Worm (Caenorhabditis elegans) whole organism, L2 larva: ENCODE data around the gene F18A12.7.
"Not testable (repeated sequence)": the region's sequence is repeated elsewhere in the genome, so short reads cannot be mapped to it uniquely, and the experiment has no call there.

ENCODE experiments used
- C34F6.9 ChIP-seq: fragments of 150-350 bp; optimal IDR thresholded peaks from 2 replicates; lab custom pipeline; 2014; ENCODE audit warnings: missing biosample characterization, missing genetic modification characterization
- F13H6.1 ChIP-seq: sonication (generic microtip); optimal IDR thresholded peaks from 2 replicates; lab custom pipeline; 2016; ENCODE audit warnings: missing genetic modification characterization, missing compliant biosample characterization
- R02D3.7 ChIP-seq: fragments of 150-350 bp; optimal IDR thresholded peaks from 2 replicates; lab custom pipeline; 2014; ENCODE audit warnings: missing biosample characterization, missing genetic modification characterization
- Y55F3AM.14 ChIP-seq: fragments of 200-800 bp; sonication (Bioruptor generic); optimal IDR thresholded peaks from 2 replicates; lab custom pipeline; 2018; ENCODE audit warnings: mild to moderate bottlenecking, missing genetic modification characterization, missing compliant biosample characterization
- alr-1 ChIP-seq: fragments of 150-350 bp; optimal IDR thresholded peaks from 2 replicates; lab custom pipeline; 2014; ENCODE audit warnings: missing biosample characterization, missing genetic modification characterization
- aly-2 ChIP-seq: fragments of 150-350 bp; optimal IDR thresholded peaks from 2 replicates; lab custom pipeline; 2014; ENCODE audit warnings: missing biosample characterization, missing genetic modification characterization
- ama-1 ChIP-seq: fragments of 150-350 bp; optimal IDR thresholded peaks from 2 replicates; lab custom pipeline; 2018; ENCODE audit warnings: inconsistent platforms
- blmp-1 ChIP-seq: sonication (generic microtip); optimal IDR thresholded peaks from 2 replicates; lab custom pipeline; 2017; ENCODE audit warnings: missing genetic modification characterization, mild to moderate bottlenecking, missing compliant biosample characterization, antibody characterized with exemption, moderate library complexity; ENCODE audit not compliant: insufficient read depth
- ceh-82 ChIP-seq: fragments of 150-350 bp; optimal IDR thresholded peaks from 2 replicates; lab custom pipeline; 2014; ENCODE audit warnings: missing biosample characterization, missing genetic modification characterization
- crh-2 ChIP-seq: sonication (generic microtip); optimal IDR thresholded peaks from 2 replicates; lab custom pipeline; 2017; ENCODE audit warnings: missing biosample characterization, missing genetic modification characterization
- dmd-4 ChIP-seq: sonication (generic microtip); optimal IDR thresholded peaks from 2 replicates; lab custom pipeline; 2017; ENCODE audit warnings: missing biosample characterization, missing genetic modification characterization
- egl-27 ChIP-seq: sonication (generic microtip); optimal IDR thresholded peaks from 3 replicates; lab custom pipeline; 2017; ENCODE audit warnings: missing biosample characterization, missing genetic modification reagents, missing genetic modification characterization
- elt-3 ChIP-seq: sonication (generic microtip); optimal IDR thresholded peaks from 2 replicates; lab custom pipeline; 2017; ENCODE audit warnings: missing biosample characterization, missing genetic modification characterization
- fos-1 ChIP-seq: fragments of 150-350 bp; optimal IDR thresholded peaks from 2 replicates; lab custom pipeline; 2014; ENCODE audit warnings: missing biosample characterization, missing genetic modification characterization
- lin-13 ChIP-seq: fragments of 150-350 bp; optimal IDR thresholded peaks from 2 replicates; lab custom pipeline; 2014; ENCODE audit warnings: missing biosample characterization, missing genetic modification reagents, missing genetic modification characterization
- lsy-2 ChIP-seq, 2 experiments: fragments of 150-350 bp in 1 of 2; sonication (generic microtip) in 1 of 2; optimal IDR thresholded peaks; 2 replicates each; lab custom pipeline; 2014 to 2017; ENCODE audit warnings: missing biosample characterization in 2 of 2, missing genetic modification characterization in 2 of 2
- mab-5 ChIP-seq: fragments of 150-350 bp; optimal IDR thresholded peaks from 2 replicates; lab custom pipeline; 2014; ENCODE audit warnings: missing biosample characterization, missing genetic modification characterization
- mbf-1 ChIP-seq: sonication (generic microtip); optimal IDR thresholded peaks from 2 replicates; lab custom pipeline; 2017; ENCODE audit warnings: missing biosample characterization, missing genetic modification characterization
- nhr-11 ChIP-seq: fragments of 150-350 bp; optimal IDR thresholded peaks from 2 replicates; lab custom pipeline; 2014; ENCODE audit warnings: missing biosample characterization, missing genetic modification characterization
- nhr-129 ChIP-seq: fragments of 150-350 bp; optimal IDR thresholded peaks from 2 replicates; lab custom pipeline; 2014; ENCODE audit warnings: missing biosample characterization, missing genetic modification characterization
- nhr-23 ChIP-seq: fragments of 150-350 bp; optimal IDR thresholded peaks from 2 replicates; lab custom pipeline; 2014; ENCODE audit warnings: missing biosample characterization, missing genetic modification reagents, missing genetic modification characterization
- nhr-237 ChIP-seq: fragments of 150-350 bp; optimal IDR thresholded peaks from 2 replicates; lab custom pipeline; 2014; ENCODE audit warnings: missing biosample characterization, missing genetic modification characterization
- nhr-6 ChIP-seq: fragments of 150-350 bp; optimal IDR thresholded peaks from 2 replicates; lab custom pipeline; 2014; ENCODE audit warnings: missing biosample characterization, missing genetic modification characterization
- peb-1 ChIP-seq: fragments of 150-350 bp; optimal IDR thresholded peaks from 2 replicates; lab custom pipeline; 2014; ENCODE audit warnings: missing biosample characterization, missing genetic modification characterization
- sem-4 ChIP-seq: fragments of 150-350 bp; optimal IDR thresholded peaks from 2 replicates; lab custom pipeline; 2014; ENCODE audit warnings: missing biosample characterization, missing genetic modification reagents, missing genetic modification characterization
- skn-1 ChIP-seq: sonication (generic microtip); optimal IDR thresholded peaks from 2 replicates; lab custom pipeline; 2017; ENCODE audit warnings: missing biosample characterization, missing genetic modification characterization
- sma-3 ChIP-seq: sonication (generic microtip); optimal IDR thresholded peaks from 2 replicates; lab custom pipeline; 2016; ENCODE audit warnings: missing genetic modification reagents, missing genetic modification characterization, missing compliant biosample characterization
- snpc-4 ChIP-seq: fragments of 150-350 bp; optimal IDR thresholded peaks from 2 replicates; lab custom pipeline; 2014; ENCODE audit warnings: missing biosample characterization, missing genetic modification characterization
- unc-39 ChIP-seq: fragments of 150-350 bp; optimal IDR thresholded peaks from 2 replicates; lab custom pipeline; 2014; ENCODE audit warnings: missing biosample characterization, missing genetic modification characterization
- unc-55 ChIP-seq: fragments of 150-350 bp; sonication (generic microtip); optimal IDR thresholded peaks from 3 replicates; lab custom pipeline; 2014; ENCODE audit warnings: missing biosample characterization, missing genetic modification reagents, missing genetic modification characterization
- unc-62 ChIP-seq: fragments of 150-350 bp; optimal IDR thresholded peaks from 2 replicates; lab custom pipeline; 2014; ENCODE audit warnings: missing biosample characterization, missing genetic modification reagents, missing genetic modification characterization
- zag-1 ChIP-seq: fragments of 150-350 bp; optimal IDR thresholded peaks from 2 replicates; lab custom pipeline; 2014; ENCODE audit warnings: missing biosample characterization, missing genetic modification characterization
- ztf-1 ChIP-seq: fragments of 200-800 bp; sonication (Bioruptor generic); conservative IDR thresholded peaks from 2 replicates; pipeline ENCODE4 v1.3.6; 2022; ENCODE audit warnings: missing genetic modification characterization, missing compliant biosample characterization
- ztf-11 ChIP-seq: sonication (generic microtip); optimal IDR thresholded peaks from 2 replicates; lab custom pipeline; 2017; ENCODE audit warnings: missing biosample characterization, missing genetic modification characterization
- ztf-4 ChIP-seq: fragments of 150-350 bp; optimal IDR thresholded peaks from 2 replicates; lab custom pipeline; 2014; ENCODE audit warnings: missing biosample characterization, missing genetic modification characterization

F18A12.7 gene

DNA sequence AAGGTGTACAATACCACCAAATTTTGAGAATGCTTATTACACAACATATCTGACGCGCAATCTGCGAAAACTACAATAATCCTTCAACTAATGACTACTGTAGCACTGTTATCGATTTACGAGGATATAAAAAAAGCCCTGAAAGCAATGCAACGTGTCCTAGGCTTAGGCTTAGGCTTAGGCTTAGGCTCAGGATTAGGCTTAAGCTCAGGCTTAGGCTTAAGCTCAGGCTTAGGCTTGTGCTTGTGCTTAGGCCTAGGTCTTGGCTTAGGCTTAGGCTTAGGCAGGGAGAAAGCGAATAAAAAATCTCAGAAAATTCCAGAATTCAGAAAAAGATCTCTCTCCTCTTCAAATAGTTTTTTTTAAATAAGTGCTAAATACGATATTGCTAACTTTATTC, 44.9 kb upstream of the F18A12.7 start:
- TF ChIP-seq ama-1 = no peak
- TF ChIP-seq dmd-4 (tag; lab: Kevin White, UChicago) = no peak
- TF ChIP-seq zag-1 = no peak
- no peak for TF ChIP-seq skn-1 (tag; lab: Kevin White, UChicago)
- no peak for TF ChIP-seq sem-4 (tag; lab: Kevin White, UChicago)

DNA sequence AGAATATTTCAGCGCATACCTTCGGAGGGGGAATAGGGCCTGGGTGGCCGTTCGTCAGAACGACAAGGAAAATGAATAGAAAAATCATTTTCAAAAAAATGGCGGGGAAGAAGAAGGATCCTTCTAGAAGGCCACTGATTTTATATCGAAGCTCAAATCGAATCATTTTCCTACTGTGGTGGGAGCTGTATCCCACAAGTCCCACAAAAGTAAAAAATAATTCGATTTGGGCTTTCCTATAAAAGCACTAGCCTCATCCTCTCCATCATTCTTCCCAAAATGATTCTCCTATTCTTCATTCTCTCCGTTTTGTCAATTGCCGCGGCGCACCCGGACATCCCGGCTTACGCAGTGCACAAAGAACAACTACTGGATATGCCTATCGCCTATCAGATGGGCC, 43.9 kb upstream of the F18A12.7 start, which contains the start of the genes C16C8.26 and C16C8.19:
Gene C16C8.26, minus strand, starts transcription at position 101 of the 400 bp plus-strand sequence.
Gene C16C8.19, plus strand, starts transcription at position 279 of the 400 bp plus-strand sequence.
- TF ChIP-seq nhr-6 (tag; lab: Kevin White, UChicago) (no peak), skn-1 (tag; lab: Kevin White, UChicago) (no peak), nhr-23 (tag; lab: Kevin White, UChicago) (no peak), elt-3 (tag; lab: Kevin White, UChicago) (no peak), unc-39 (no peak), alr-1 (no peak), lin-13 (no peak), egl-27 (no peak), ceh-82 (tag; lab: Kevin White, UChicago) (no peak), unc-55 (GFP tag; lab: Kevin White, UChicago) (no peak), nhr-129 (tag; lab: Kevin White, UChicago) (no peak), Y55F3AM.14 (no peak)
- TF ChIP-seq, all 48 proteins: peak for 0

DNA sequence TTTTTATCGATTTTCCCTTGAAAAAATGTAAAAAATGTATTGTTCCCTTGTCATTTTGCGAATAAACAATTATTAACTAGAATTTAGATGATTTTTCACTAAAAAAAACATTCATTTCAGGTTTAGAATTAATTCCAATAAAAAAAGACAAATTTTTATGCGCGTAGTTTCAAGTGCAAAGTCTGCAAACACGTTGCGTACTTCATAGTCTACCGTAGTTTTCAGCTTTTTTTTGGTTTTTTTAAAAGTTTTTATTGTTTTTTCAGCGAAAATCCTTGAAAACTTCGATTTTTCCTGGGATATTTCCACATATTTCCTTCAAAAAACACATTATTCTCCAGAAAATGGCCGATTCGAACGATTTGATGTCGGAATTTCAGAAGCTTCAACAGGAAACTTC, 39.2 kb upstream of the F18A12.7 start, which contains the start of gene C16C8.11:
Gene C16C8.11, plus strand, starts transcription at position 188 of the 400 bp plus-strand sequence.
- TF ChIP-seq blmp-1 (tag; lab: Kevin White, UChicago) (no peak), aly-2 (no peak), F13H6.1 (tag; lab: Kevin White, UChicago) (no peak), R02D3.7 (tag; lab: Kevin White, UChicago) (no peak), snpc-4 (no peak), nhr-11 (no peak), C34F6.9 (tag; lab: Kevin White, UChicago) (no peak)

DNA sequence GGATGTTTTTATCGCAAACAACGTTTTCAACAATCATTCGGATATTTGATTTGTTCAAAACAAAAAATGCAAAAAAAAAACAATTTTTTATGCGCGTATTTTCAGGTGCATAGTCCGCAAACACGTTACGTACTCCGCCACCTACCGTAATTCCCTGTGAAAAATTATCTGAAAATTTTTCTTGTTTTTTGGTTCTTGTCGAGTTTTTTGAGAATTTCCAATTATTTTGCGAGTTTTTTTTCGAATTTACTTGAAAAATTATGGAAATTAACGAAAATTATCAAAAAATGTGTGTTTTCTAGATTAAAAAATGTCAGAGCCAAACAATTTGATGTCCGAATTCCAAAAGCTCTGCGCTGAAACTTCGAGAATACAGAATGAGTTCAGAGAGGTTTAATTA, 38.1 kb upstream of the F18A12.7 start, which contains the start of gene C16C8.12:
Gene C16C8.12, plus strand, starts transcription at position 301 of the 400 bp plus-strand sequence.
- TF ChIP-seq nhr-237 (no peak), fos-1 (no peak), nhr-23 (tag; lab: Kevin White, UChicago) (no peak), lsy-2 (tag; optimal IDR thresholded peaks at IDR 0.05; lab: Kevin White, UChicago) (no peak), ztf-1 (GFP tag; lab: Robert Waterston, UW) (no peak), zag-1 (no peak), ama-1 (no peak), sma-3 (GFP tag; lab: Kevin White, UChicago) (no peak), crh-2 (tag; lab: Kevin White, UChicago) (no peak), alr-1 (no peak), F13H6.1 (tag; lab: Kevin White, UChicago) (no peak), unc-62 (GFP tag; lab: Kevin White, UChicago) (no peak), mbf-1 (tag; lab: Kevin White, UChicago) (no peak), Y55F3AM.14 (no peak), mab-5 (tag; lab: Kevin White, UChicago) (no peak), ztf-4 (tag; lab: Kevin White, UChicago) (no peak), peb-1 (tag; lab: Kevin White, UChicago) (no peak)

DNA sequence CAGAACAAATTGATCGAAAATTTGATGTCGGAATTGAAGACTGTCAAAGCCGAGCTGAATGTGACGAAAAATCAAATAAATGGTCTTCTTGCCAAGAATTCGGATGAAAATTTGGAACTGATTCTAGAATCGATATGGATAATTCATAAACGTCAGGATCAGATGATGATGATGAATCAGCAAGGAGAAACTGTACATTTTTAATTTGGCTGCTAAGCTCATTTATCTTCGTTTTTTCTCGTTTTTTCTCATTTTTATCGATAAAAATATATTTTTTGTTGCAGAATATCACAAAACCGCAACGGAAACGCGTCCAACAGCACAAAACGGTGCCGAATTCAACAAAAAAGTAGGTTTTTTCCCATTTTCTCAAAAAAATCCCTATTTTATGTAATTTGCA, 35.2 kb upstream of the F18A12.7 start, which contains the start of gene C16C8.14:
Gene C16C8.14, plus strand, starts transcription at position 301 of the 400 bp plus-strand sequence.
- not testable (repeated sequence) for TF ChIP-seq nhr-23, blmp-1, ztf-11 (tag; lab: Kevin White, UChicago)
